Fruit fly (Drosophila melanogaster) Kc167 (cell line): ENCODE data around the gene Jhbp7.

Source experiments
- Myc ChIP-seq: fragments of >200 bp; optimal IDR thresholded peaks from 2 replicates; lab custom pipeline; 2017; ENCODE audit warnings: missing external identifiers
- Sin3A ChIP-seq: fragments of >200 bp; optimal IDR thresholded peaks from 2 replicates; lab custom pipeline; 2018; ENCODE audit warnings: missing external identifiers
- h ChIP-seq: fragments of >200 bp; optimal IDR thresholded peaks from 3 replicates; lab custom pipeline; 2018; ENCODE audit warnings: missing external identifiers
- insv ChIP-seq: fragments of >200 bp; optimal IDR thresholded peaks from 3 replicates; lab custom pipeline; 2018; ENCODE audit warnings: missing external identifiers
- psq ChIP-seq: fragments of >200 bp; optimal IDR thresholded peaks from 2 replicates; lab custom pipeline; 2017; ENCODE audit warnings: missing external identifiers
- ttk ChIP-seq: sonication (Bioruptor generic); optimal IDR thresholded peaks from 2 replicates; lab custom pipeline; 2017; ENCODE audit warnings: missing external identifiers

Gene Jhbp7

DNA sequence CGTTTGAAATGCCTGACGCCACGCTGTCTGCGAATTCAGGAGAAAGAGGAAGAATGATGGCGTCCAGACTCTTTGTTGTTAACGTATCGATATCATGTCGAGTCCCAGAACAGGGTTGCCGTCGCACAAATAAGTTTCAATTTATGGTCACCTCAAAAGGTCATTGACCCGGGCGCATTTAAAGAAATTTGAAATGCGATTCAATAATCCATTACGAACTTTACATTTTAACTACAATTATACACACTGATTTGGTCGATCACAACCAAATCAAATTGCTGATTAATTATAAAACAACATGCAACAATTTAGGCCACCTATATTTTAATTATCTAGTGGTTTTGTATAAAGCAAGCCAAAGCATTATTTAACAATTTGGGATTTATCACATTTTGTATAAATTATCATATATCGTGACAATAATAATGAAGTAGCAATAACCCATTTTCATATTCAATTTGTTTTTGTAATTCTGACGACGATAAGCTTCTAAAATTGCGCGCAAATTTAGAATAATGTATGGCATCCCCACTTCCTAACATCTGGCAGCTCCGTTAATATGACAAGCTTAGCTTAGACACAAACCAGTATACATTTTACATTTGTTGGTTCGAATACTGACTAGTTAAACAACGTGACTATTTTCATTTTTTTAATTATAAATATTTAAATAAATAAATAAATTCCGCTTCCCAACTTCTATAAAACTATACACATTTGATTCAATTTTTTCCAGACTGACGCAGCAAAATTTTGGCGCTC is 7.8 kb downstream of the Jhbp7 start, which contains the start of gene bam:
Gene bam (minus strand): TSS at position 58 of the 762 bp plus-strand sequence.
- TF ChIP-seq insv (lab: Kevin White, UChicago) (no peak), ttk (lab: Kevin White, UChicago) (no peak), h (lab: Kevin White, UChicago) (no peak), Sin3A (no peak), Myc (lab: Kevin White, UChicago) (no peak), psq (no peak)

DNA sequence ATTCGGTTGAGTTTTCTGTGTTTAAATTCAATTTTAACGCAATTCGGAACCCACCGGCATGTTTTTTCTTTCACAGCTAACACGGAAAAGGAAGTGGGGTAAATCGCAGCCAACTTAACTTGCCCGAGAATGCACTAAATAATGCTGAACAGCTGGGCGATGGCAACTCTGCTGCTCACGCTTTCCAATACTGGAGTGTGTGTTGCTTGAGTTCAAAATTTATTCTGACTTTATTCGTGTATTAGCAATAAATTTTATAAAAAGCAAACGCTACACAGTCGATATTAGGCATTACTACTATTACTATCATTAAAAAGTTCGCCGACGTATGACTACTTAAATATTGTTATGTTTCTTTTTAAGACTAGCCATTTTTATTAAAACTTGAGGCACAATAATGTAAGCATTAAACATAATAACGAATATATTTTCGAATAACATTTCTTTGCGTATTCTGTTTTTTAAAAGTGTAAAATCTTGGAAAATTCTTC is 10.0 kb downstream of the Jhbp7 start, which contains the start of the genes RpS27 and Nup37:
Gene RpS27 (minus strand): TSS at position 136 of the 491 bp plus-strand sequence.
Gene Nup37 (plus strand): TSS at position 280 of the 491 bp plus-strand sequence.
- TF ChIP-seq ttk (lab: Kevin White, UChicago) (no peak), Myc (lab: Kevin White, UChicago) (no peak), Sin3A (no peak), psq (no peak), insv (lab: Kevin White, UChicago) (no peak), h (lab: Kevin White, UChicago) (no peak)

DNA sequence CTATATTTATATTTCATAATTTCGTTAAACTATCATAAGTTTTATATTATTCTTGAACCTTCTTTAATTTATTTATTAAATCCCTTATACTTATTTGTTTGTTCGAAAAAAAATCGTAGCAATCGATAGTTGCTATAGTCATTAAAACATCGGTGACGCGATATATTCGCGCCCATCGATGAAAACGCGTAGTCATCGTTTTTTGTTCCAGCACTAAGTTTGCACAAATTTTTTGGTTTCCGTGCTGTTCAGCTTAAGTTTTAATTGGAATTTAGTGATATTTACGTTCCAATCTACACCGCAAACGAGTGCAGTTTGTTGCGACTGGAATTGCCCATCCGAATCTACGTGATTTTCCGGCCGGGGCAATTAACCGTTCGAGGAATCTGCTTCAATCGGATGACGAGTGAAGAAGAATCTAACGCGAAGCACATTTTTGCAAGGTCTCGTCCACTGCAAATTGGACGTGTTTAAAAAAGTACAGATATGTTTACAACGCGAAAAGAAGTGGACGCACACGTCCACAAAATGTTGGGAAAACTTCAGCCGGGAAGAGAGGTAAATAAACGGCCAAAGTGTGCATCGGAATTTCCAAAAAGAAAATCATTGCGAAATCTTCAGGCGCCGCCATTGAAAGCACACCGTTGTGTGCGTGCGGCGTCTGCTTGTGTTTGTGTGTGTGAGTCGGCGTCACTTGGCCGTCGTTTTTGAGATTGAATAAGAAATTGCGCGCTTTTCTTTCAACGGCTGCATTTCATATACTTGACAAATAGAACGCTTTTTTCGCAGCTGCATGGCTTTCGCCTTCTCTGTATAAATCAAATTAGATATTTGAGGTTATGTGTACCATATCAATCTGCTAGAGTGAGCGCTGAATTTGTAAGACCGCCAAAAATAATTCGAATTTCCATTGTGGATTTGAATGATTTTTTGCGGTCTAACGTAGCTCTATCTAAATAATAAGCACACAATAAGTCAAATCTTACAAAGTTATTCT is 12.0 kb downstream of the Jhbp7 start, which contains the start of gene Nup358:
Gene Nup358 (plus strand): TSS at position 204 of the 997 bp plus-strand sequence.
- TF ChIP-seq Sin3A (no peak), insv (lab: Kevin White, UChicago) (no peak), psq (no peak), Myc (lab: Kevin White, UChicago) (no peak), h (lab: Kevin White, UChicago) (no peak), ttk (lab: Kevin White, UChicago) (no peak)

DNA sequence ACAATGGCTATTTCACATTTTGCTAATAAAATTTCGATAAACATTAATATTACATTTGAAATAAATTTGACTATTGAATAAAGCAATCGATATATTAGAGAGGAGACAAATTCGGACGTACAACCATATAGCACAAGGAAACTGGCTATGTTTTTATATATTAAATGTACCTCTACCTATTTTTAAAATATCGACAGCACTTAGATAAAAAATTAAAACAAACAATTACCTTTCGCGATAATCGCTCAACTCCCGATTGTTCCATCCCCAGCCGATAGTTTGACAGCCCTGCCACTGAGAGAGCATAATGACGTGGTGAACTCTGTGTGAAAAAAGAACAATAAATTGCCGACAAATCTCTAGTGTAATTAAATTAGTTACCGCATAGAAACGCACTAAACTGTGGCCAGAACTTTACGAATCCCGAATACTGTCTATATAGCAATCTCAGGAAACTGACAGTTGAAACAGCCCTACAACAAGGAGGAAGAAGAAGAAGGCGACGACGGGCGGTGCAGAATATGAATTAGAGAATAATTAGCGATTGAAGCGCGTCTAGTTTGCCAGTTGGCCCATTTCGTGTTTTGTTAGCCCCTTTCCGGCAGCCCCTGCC is 21.3 kb downstream of the Jhbp7 start, which contains the start of gene CG11857:
Gene CG11857 (plus strand): TSS at position 271 of the 613 bp plus-strand sequence.
- TF ChIP-seq h (lab: Kevin White, UChicago) (no peak), psq (no peak), Sin3A (no peak), ttk (lab: Kevin White, UChicago) (no peak), Myc (lab: Kevin White, UChicago) (no peak), insv (lab: Kevin White, UChicago) (no peak)

DNA sequence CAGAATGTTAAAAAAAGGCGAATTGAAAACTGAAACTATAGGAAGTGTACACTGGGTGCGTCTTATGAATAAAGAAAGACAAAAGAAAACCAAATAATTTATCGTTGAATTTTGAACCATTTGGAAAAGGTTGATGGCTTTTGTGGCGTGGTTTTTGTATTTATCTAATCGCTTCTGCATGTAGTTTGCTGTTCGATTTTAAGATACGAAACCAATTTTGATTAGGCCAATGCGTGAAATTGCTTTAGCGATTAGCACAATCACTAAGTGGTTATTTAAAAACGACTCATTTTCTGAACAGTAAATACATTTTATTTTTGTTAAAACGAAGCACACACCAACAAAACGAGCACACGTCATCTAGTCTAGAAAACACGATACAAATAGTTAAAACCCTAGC is 23.3 kb downstream of the Jhbp7 start:
- TF ChIP-seq h (lab: Kevin White, UChicago) (no peak), psq (no peak), Sin3A (no peak), ttk (lab: Kevin White, UChicago) (no peak), Myc (lab: Kevin White, UChicago) (no peak), insv (lab: Kevin White, UChicago) (no peak)

DNA sequence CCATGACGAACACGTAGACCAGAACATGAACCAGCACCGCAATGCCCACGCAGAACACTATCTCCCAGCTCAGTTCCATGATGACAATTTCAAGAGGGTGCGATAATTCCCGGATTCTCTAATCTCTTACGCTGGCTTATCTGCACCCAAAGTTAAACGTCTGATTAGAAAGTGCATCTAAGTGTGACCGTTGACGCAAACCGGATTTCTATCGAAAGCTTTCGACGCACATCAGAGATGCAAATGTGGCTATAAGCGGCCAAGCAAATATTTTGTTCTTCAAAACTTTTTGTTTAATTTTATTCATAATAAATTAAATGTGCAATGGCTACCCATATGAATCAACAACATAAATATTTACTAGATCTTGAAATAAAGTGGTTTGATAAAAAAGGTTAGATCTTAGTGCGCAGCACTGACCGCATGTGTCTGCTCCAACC is 24.9 kb downstream of the Jhbp7 start, which contains the start of the genes Kdsr and CG11858:
Gene Kdsr (minus strand): TSS at position 177 of the 440 bp plus-strand sequence.
Gene CG11858 (plus strand): TSS at position 420 of the 440 bp plus-strand sequence.
- TF ChIP-seq psq, result no peak
- no peak for TF ChIP-seq h (lab: Kevin White, UChicago)

DNA sequence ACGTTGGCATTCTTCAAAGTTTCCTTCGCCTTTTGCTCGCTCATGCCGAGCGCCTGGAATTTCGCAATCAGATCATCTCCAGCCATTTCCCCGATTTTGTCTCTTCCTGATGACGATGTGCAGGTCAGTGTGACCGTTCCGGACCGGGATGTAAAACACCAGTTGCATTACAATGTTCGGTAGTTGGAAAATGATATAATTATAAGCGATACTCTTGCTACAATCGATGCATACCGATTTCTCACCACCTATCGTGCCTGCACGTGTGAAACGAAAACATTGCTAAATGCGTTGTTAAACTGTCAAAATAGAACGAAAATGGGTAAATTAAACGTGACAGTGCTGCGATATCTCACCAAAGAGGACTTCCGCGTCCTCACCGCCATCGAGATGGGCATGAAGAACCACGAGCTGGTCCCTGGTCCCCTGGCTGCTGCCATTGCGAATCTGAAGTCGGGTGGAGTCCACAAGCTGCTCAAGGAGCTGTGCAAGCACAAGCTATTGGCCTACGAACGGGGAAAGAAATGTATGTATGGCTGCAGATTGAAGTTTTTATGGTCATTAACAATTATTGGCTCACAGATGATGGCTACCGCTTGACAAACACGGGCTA is 28.3 kb downstream of the Jhbp7 start, which contains the start of the genes GlnRS and RIOK2:
Gene GlnRS (minus strand): TSS at position 133 of the 613 bp plus-strand sequence.
Gene RIOK2 (plus strand): TSS at position 256 of the 613 bp plus-strand sequence.
- TF ChIP-seq Myc (lab: Kevin White, UChicago), result no peak
- TF ChIP-seq ttk (lab: Kevin White, UChicago), result no peak
- no peak for TF ChIP-seq insv (lab: Kevin White, UChicago)
- TF ChIP-seq h (lab: Kevin White, UChicago), result no peak
- no peak for TF ChIP-seq psq
- TF ChIP-seq Sin3A, result no peak

DNA sequence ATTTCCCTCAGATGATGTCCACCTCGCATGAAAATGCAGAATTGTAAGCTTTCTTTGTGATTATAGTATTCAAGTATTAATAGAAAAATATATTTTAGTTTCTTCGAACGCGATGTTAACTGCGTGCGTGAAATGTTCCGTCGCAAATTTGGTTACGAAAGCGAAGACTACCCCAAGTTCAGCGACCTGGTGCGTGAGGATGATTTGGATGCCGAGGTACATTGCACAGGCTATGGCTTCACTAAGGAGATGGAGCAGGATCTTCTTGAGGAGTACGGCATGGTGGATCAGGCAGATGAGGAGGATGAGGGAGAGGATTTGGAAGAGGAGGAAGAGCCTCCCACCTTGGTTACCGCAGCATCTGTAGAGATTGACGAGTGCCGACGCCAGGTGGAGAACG is 29.3 kb downstream of the Jhbp7 start:
- TF ChIP-seq ttk (lab: Kevin White, UChicago), result no peak
- no peak for TF ChIP-seq Sin3A
- TF ChIP-seq psq, result no peak
- TF ChIP-seq h (lab: Kevin White, UChicago), result no peak
- TF ChIP-seq Myc (lab: Kevin White, UChicago), result no peak
- no peak for TF ChIP-seq insv (lab: Kevin White, UChicago)

DNA sequence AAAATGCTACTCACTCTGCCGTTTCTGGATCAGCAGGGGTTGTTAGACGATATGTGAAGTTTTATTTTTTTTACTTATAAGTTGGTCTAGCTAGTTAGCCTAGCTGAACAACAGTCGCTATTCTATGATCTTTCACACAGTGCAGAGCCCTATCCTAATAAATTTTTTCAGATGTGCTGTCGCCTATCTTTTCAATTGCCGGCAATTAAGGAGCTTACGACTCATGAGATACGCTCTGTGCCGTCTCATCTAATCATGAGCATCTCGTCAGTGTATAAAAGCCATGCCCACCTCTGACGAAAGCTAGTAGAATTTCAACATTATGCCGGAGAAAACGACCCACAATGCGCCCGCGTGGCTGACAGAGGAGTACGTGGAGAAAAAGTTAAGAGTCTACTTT is 32.5 kb downstream of the Jhbp7 start, which contains the start of the genes CG11889 and CG11891:
Gene CG11889 (plus strand): TSS at position 301 of the 400 bp plus-strand sequence.
Gene CG11891 (plus strand): TSS at position 301 of the 400 bp plus-strand sequence.
- TF ChIP-seq h (lab: Kevin White, UChicago), result no peak

DNA sequence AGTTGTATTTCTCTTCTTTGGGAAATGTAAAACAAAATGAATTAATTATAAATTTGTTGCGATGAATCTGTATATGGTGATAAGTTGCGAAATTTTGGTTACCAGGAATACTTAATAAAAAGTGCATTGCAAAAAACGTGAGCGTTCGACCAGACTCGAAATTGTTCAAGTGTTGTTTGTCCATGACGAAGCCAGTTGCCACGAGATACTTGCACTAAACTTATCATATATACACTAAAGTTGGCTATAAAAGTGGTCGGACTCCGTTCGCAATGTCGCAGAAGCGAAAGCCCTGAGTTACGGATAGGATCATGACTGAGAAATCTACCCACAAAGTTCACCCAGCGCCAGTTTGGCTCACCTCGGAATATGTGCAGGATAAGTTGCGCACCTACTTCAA is 36.1 kb downstream of the Jhbp7 start, which contains the start of gene CG11878:
Gene CG11878 (plus strand): TSS at position 301 of the 400 bp plus-strand sequence.
- TF ChIP-seq Myc (lab: Kevin White, UChicago) (no peak), h (lab: Kevin White, UChicago) (no peak), psq (no peak), ttk (lab: Kevin White, UChicago) (no peak), Sin3A (no peak), insv (lab: Kevin White, UChicago) (no peak)
